Fruit fly (Drosophila melanogaster): ENCODE results near the gene CG5114.

CG5114 gene

dm6 chr3L:15013957-15014692, 31.5 kb downstream of the CG5114 start, which contains the start of gene Reck (continued):
- no peak for TF ChIP-seq CG3995 (GFP tag; optimal IDR thresholded peaks at IDR 0.05)
- peak; percentile 56 for TF ChIP-seq CG4707 (GFP tag; optimal IDR thresholded peaks at IDR 0.05)
- no peak for TF ChIP-seq wek (GFP tag; optimal IDR thresholded peaks at IDR 0.05)
- peak; percentile 18 for TF ChIP-seq schlank (tag; optimal IDR thresholded peaks at IDR 0.05)
- peak; percentile 75 for TF ChIP-seq sim (GFP tag; IDR thresholded peaks at IDR 0.05)
- no peak for TF ChIP-seq CG15011 (GFP tag; optimal IDR thresholded peaks at IDR 0.05)
- peak; percentile 93 for TF ChIP-seq sens (GFP tag)
- TF ChIP-seq MESR4 (GFP tag; optimal IDR thresholded peaks at IDR 0.05), result peak; percentile 1
- peak; percentile 10 for TF ChIP-seq HLHmδ (GFP tag; optimal IDR thresholded peaks at IDR 0.05)
- peak; percentile 64 for TF ChIP-seq sob (GFP tag; IDR thresholded peaks at IDR 0.05)
- TF ChIP-seq CG18764 (GFP tag; optimal IDR thresholded peaks at IDR 0.05), result peak; percentile 82
- TF ChIP-seq CG8765 (GFP tag; IDR thresholded peaks at IDR 0.05), result peak; percentile 70
- no peak for TF ChIP-seq ash1 (GFP tag; optimal IDR thresholded peaks at IDR 0.05)
- TF ChIP-seq run (tag; optimal IDR thresholded peaks at IDR 0.05), result peak; percentile 69
- peak; percentile 20 for TF ChIP-seq CG7786 (GFP tag; optimal IDR thresholded peaks at IDR 0.05)
- peak; percentile 81 for TF ChIP-seq CG4854 (GFP tag; optimal IDR thresholded peaks at IDR 0.05)
- TF ChIP-seq hb (GFP tag; IDR thresholded peaks at IDR 0.05; ENCODE audit: partially characterized antibody), result no peak
- TF ChIP-seq ara (GFP tag; IDR thresholded peaks at IDR 0.05), result peak; percentile 73; the same call in 1 of the 2 replicates
- TF ChIP-seq CG11456 (GFP tag; IDR thresholded peaks at IDR 0.05), result peak; percentile 81
- peak; percentile 44; the same call in 1 of the 2 replicates for TF ChIP-seq ttk (GFP tag; IDR thresholded peaks at IDR 0.05)
- no peak for TF ChIP-seq cad (GFP tag; optimal IDR thresholded peaks at IDR 0.05)
- peak; percentile 11 for TF ChIP-seq yki (optimal IDR thresholded peaks at IDR 0.05)
- TF ChIP-seq Lpt (GFP tag; optimal IDR thresholded peaks at IDR 0.05), result no peak
- peak; percentile 59 for TF ChIP-seq H2.0 (GFP tag; IDR thresholded peaks at IDR 0.05)
- no peak for TF ChIP-seq shn (GFP tag; optimal IDR thresholded peaks at IDR 0.05)
- no peak for TF ChIP-seq Taf1 (GFP tag; IDR thresholded peaks at IDR 0.05)
- TF ChIP-seq lab (GFP tag; optimal IDR thresholded peaks at IDR 0.05), result peak; percentile 90
- TF ChIP-seq stc (GFP tag; IDR thresholded peaks at IDR 0.05), result peak; percentile 85
- TF ChIP-seq lilli (GFP tag; optimal IDR thresholded peaks at IDR 0.05), result peak; percentile 71
- TF ChIP-seq CG8281 (tag; optimal IDR thresholded peaks at IDR 0.05), result peak; percentile 56
- TF ChIP-seq Xbp1 (GFP tag; optimal IDR thresholded peaks at IDR 0.05), result peak; percentile 87
- TF ChIP-seq twi (tag; optimal IDR thresholded peaks at IDR 0.05), result peak; percentile 41
- TF ChIP-seq Ptx1 (GFP tag; IDR thresholded peaks at IDR 0.05), result peak; percentile 68
- TF ChIP-seq Scr (GFP tag; IDR thresholded peaks at IDR 0.05; ENCODE audit: partially characterized antibody), result no peak
- peak in 1 of 3 experiments; percentile 78 for TF ChIP-seq lola (GFP tag; optimal IDR thresholded peaks at IDR 0.05)
- peak; percentile 69 for TF ChIP-seq CG15601 (tag; optimal IDR thresholded peaks at IDR 0.05)
- 0 out of 2 replicates have a peak, but pooled peaks have one; percentile 11 for TF ChIP-seq CG16779 (GFP tag; IDR thresholded peaks at IDR 0.05)
- no peak for TF ChIP-seq p53 (GFP tag; optimal IDR thresholded peaks at IDR 0.05)
- peak; percentile 75 for TF ChIP-seq CG10366 (GFP tag; IDR thresholded peaks at IDR 0.05)
- TF ChIP-seq Trl (optimal IDR thresholded peaks at IDR 0.05), result no peak
- TF ChIP-seq Trl (GFP tag; optimal IDR thresholded peaks at IDR 0.05), result peak; percentile 48
- peak; percentile 26 for TF ChIP-seq CG9797 (GFP tag; optimal IDR thresholded peaks at IDR 0.05)
- no peak for TF ChIP-seq jumu (GFP tag; optimal IDR thresholded peaks at IDR 0.05)
- TF ChIP-seq dmrt11E (tag; optimal IDR thresholded peaks at IDR 0.05), result peak; percentile 84
- peak; percentile 82 for TF ChIP-seq dmrt99B (tag; optimal IDR thresholded peaks at IDR 0.05)
- peak; percentile 13 for TF ChIP-seq crc (GFP tag; optimal IDR thresholded peaks at IDR 0.05)
- peak; percentile 84 for TF ChIP-seq CG3281 (GFP tag; optimal IDR thresholded peaks at IDR 0.05)
- peak; percentile 73; the same call in 2 of the 3 replicates for TF ChIP-seq C15 (GFP tag; IDR thresholded peaks at IDR 0.05)
- peak; percentile 16 for TF ChIP-seq CG12769 (tag; optimal IDR thresholded peaks at IDR 0.05)
- peak; percentile 33; the same call in 1 of the 3 replicates for TF ChIP-seq CG6175 (GFP tag; IDR thresholded peaks at IDR 0.05)

Measured in whole organism, embryonic.